Fruit fly (Drosophila melanogaster) whole organism, wandering third instar larva: Measurements from ENCODE around the gene CG33096.

ENCODE experiments used
- Abd-B ChIP-seq: fragments of >200 bp; optimal IDR thresholded peaks from 2 replicates; lab custom pipeline; 2017; ENCODE audit warnings: missing biosample characterization, missing genetic modification characterization
- GATAd ChIP-seq: sonication (Bioruptor generic); optimal IDR thresholded peaks from 2 replicates; lab custom pipeline; 2016; ENCODE audit warnings: missing biosample characterization, missing genetic modification characterization
- Hr78 ChIP-seq: fragments of >200 bp; optimal IDR thresholded peaks from 2 replicates; lab custom pipeline; 2017; ENCODE audit warnings: missing biosample characterization, missing genetic modification characterization
- Hr83 ChIP-seq: fragments of 200-300 bp; sonication (Bioruptor generic); optimal IDR thresholded peaks from 2 replicates; lab custom pipeline; 2016; ENCODE audit warnings: missing biosample characterization, mild to moderate bottlenecking, missing genetic modification characterization, moderate library complexity; ENCODE audit not compliant: poor library complexity, severe bottlenecking
- Vsx2 ChIP-seq: fragments of 200-300, 225-300 bp; sonication (Bioruptor generic); optimal IDR thresholded peaks from 2 replicates; lab custom pipeline; 2018; ENCODE audit warnings: missing biosample characterization, missing genetic modification characterization; ENCODE audit not compliant: partially characterized antibody
- br ChIP-seq: fragments of 200-800 bp; sonication (Bioruptor generic); optimal IDR thresholded peaks from 2 replicates; lab custom pipeline; 2016; ENCODE audit warnings: missing biosample characterization, missing genetic modification characterization
- brk ChIP-seq: fragments of 200-800 bp; sonication (Bioruptor generic); optimal IDR thresholded peaks from 2 replicates; lab custom pipeline; 2016; ENCODE audit warnings: missing biosample characterization, mild to moderate bottlenecking, missing genetic modification characterization
- foxo ChIP-seq, 2 experiments: fragments of 200-800 bp; sonication (Bioruptor generic); optimal IDR thresholded peaks; 2 replicates in 1 of 2; 3 replicates in 1 of 2; lab custom pipeline; 2016 to 2017; ENCODE audit warnings: missing biosample characterization in 2 of 2, missing genetic modification characterization in 2 of 2
- fru ChIP-seq: fragments of 200-800 bp; sonication (Bioruptor generic); optimal IDR thresholded peaks from 3 replicates; lab custom pipeline; 2016; ENCODE audit warnings: missing biosample characterization, mild to moderate bottlenecking, missing genetic modification characterization
- h ChIP-seq: fragments of 200-800 bp; sonication (Bioruptor generic); optimal IDR thresholded peaks from 3 replicates; lab custom pipeline; 2016; ENCODE audit warnings: missing biosample characterization, mild to moderate bottlenecking, missing genetic modification characterization
- lola ChIP-seq: fragments of >200 bp; optimal IDR thresholded peaks from 2 replicates; lab custom pipeline; 2017; ENCODE audit warnings: missing biosample characterization, missing genetic modification characterization
- psq ChIP-seq: fragments of 200-800 bp; sonication (Bioruptor generic); optimal IDR thresholded peaks from 3 replicates; lab custom pipeline; 2017; ENCODE audit warnings: missing biosample characterization, mild to moderate bottlenecking, missing genetic modification characterization, moderate library complexity
- usp ChIP-seq: fragments of >200 bp; optimal IDR thresholded peaks from 2 replicates; lab custom pipeline; 2017; ENCODE audit warnings: missing biosample characterization, missing genetic modification characterization

DNA sequence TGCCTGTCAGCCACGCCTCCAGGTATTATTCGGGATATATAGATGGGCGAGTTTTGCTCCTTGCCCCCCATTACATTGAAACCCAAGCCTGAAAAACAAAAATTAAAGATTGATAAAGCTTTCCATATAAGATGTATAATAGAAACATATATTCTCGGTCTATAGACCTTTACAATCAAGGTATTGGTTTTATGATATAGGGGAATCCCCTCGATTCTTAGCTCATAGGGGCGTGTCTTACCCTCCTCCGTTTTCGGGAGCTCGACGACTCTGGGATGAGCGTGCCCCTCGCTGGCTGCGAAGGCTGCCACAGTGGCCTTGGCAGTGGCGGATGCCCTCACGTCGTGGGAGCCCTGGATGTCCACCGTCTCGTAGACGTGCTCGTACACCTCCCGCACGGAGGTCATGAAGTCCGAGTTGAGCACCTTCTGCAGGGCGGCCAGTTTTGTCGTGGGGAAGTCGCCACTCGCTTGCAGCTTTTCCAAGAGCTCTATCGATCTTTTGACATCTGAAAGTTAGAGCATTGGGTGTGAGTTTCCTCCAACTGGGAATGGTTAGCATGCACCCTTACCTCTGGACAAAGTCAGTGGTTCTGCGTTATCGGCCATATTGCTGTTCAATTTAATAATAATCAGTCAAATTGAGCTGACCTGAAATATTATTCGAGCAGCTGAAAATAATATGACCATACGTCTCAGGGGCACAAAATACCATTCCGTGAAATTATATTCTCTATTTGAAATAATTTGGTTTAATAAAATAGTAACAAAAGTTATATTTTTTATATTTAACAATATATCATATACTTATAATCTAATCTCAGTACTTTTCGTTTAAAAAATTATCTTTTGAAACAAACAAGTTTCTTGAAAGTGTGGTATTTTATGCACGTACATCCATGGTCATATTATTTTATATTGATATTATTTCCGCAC, 32.3 kb upstream of the CG33096 start, which contains the start of the genes veli and PQBP1:
- TF ChIP-seq psq (GFP tag; lab: Kevin White, UChicago) (no peak), br (GFP tag; lab: Kevin White, UChicago) (no peak), Vsx2 (GFP tag; lab: Kevin White, UChicago) (no peak), Hr78 (no peak), usp (GFP tag; lab: Kevin White, UChicago) (no peak), lola (GFP tag; lab: Kevin White, UChicago) (no peak), Hr83 (no peak), GATAd (GFP tag; lab: Kevin White, UChicago) (no peak), Abd-B (GFP tag; lab: Kevin White, UChicago) (no peak), brk (GFP tag; lab: Kevin White, UChicago) (no peak), fru (no peak), foxo (GFP tag; optimal IDR thresholded peaks at IDR 0.05; lab: Kevin White, UChicago) (no peak), h (GFP tag; lab: Kevin White, UChicago) (no peak)
